Worm (Caenorhabditis elegans): ENCODE measurements around the gene qui-1.

ce11 chrIV:13554350-13554749 lies 7.3 kb upstream of the qui-1 start:
- TF ChIP-seq W03F9.2 (tag; optimal IDR thresholded peaks at IDR 0.05): no peak
- no peak for TF ChIP-seq dao-5 (tag; optimal IDR thresholded peaks at IDR 0.05)
